Worm (Caenorhabditis elegans) whole organism, L2 larva: Measurements from ENCODE around the gene F55G7.1.

Experiments
- R02D3.7 ChIP-seq: fragments of 150-350 bp; optimal IDR thresholded peaks from 2 replicates; lab custom pipeline; 2014; ENCODE audit warnings: missing biosample characterization, missing genetic modification characterization
- aly-2 ChIP-seq: fragments of 150-350 bp; optimal IDR thresholded peaks from 2 replicates; lab custom pipeline; 2014; ENCODE audit warnings: missing biosample characterization, missing genetic modification characterization
- fos-1 ChIP-seq: fragments of 150-350 bp; optimal IDR thresholded peaks from 2 replicates; lab custom pipeline; 2014; ENCODE audit warnings: missing biosample characterization, missing genetic modification characterization
- lsy-2 ChIP-seq, 2 experiments: fragments of 150-350 bp in 1 of 2; sonication (generic microtip) in 1 of 2; optimal IDR thresholded peaks; 2 replicates each; lab custom pipeline; 2014 to 2017; ENCODE audit warnings: missing biosample characterization in 2 of 2, missing genetic modification characterization in 2 of 2
- nhr-129 ChIP-seq: fragments of 150-350 bp; optimal IDR thresholded peaks from 2 replicates; lab custom pipeline; 2014; ENCODE audit warnings: missing biosample characterization, missing genetic modification characterization
- unc-39 ChIP-seq: fragments of 150-350 bp; optimal IDR thresholded peaks from 2 replicates; lab custom pipeline; 2014; ENCODE audit warnings: missing biosample characterization, missing genetic modification characterization
- unc-55 ChIP-seq: fragments of 150-350 bp; sonication (generic microtip); optimal IDR thresholded peaks from 3 replicates; lab custom pipeline; 2014; ENCODE audit warnings: missing biosample characterization, missing genetic modification reagents, missing genetic modification characterization
- unc-62 ChIP-seq: fragments of 150-350 bp; optimal IDR thresholded peaks from 2 replicates; lab custom pipeline; 2014; ENCODE audit warnings: missing biosample characterization, missing genetic modification reagents, missing genetic modification characterization
- ztf-1 ChIP-seq: fragments of 200-800 bp; sonication (Bioruptor generic); conservative IDR thresholded peaks from 2 replicates; pipeline ENCODE4 v1.3.6; 2022; ENCODE audit warnings: missing genetic modification characterization, missing compliant biosample characterization
- ztf-11 ChIP-seq: sonication (generic microtip); optimal IDR thresholded peaks from 2 replicates; lab custom pipeline; 2017; ENCODE audit warnings: missing biosample characterization, missing genetic modification characterization

ce11 chrX:11963659-11964058 is 39.4 kb downstream of the F55G7.1 start:
- no peak for TF ChIP-seq unc-62 (GFP tag; lab: Kevin White, UChicago)
- no peak for TF ChIP-seq ztf-1
- TF ChIP-seq aly-2 (tag; lab: Kevin White, UChicago), result no peak
- TF ChIP-seq unc-39, result no peak
- TF ChIP-seq ztf-11 (tag; lab: Kevin White, UChicago), result no peak
- TF ChIP-seq nhr-129 (tag; lab: Kevin White, UChicago), result no peak
- TF ChIP-seq R02D3.7, result no peak
- no peak for TF ChIP-seq lsy-2 (tag; optimal IDR thresholded peaks at IDR 0.05; lab: Kevin White, UChicago)
- TF ChIP-seq fos-1, result no peak
- TF ChIP-seq unc-55 (GFP tag; lab: Kevin White, UChicago), result no peak
